Worm (Caenorhabditis elegans): ENCODE results near the gene F47B10.8.

F47B10.8 gene

ce11 chrX:10859211-10859610 lies 51.4 kb downstream of the F47B10.8 start, which contains the start of gene pgp-5 (continued):
- TF ChIP-seq repo-1 (tag; optimal IDR thresholded peaks at IDR 0.05) (no peak), aptf-3 (GFP tag; IDR thresholded peaks at IDR 0.05) (no peak), atf-7 (tag; optimal IDR thresholded peaks at IDR 0.05) (no peak)

Measured in whole organism, young adult.